Fruit fly (Drosophila melanogaster): ENCODE data around the gene eag.

The eag gene

dm6 chrX:14952097-14952844, 3.0 kb upstream of the eag start (continued):
- TF ChIP-seq chif (GFP tag; optimal IDR thresholded peaks at IDR 0.05) (peak in 1 of 2 experiments; percentile 53), CG14710 (tag; optimal IDR thresholded peaks at IDR 0.05) (peak; percentile 49), corto (GFP tag; optimal IDR thresholded peaks at IDR 0.05) (no peak), CG1603 (tag; optimal IDR thresholded peaks at IDR 0.05) (peak; percentile 87), Dll (GFP tag; IDR thresholded peaks at IDR 0.05; ENCODE audit: partially characterized antibody) (no peak), CG11093 (GFP tag; IDR thresholded peaks at IDR 0.05) (no peak), pum (GFP tag; optimal IDR thresholded peaks at IDR 0.05) (no peak), HHEX (GFP tag; optimal IDR thresholded peaks at IDR 0.05) (no peak), CG9437 (GFP tag; optimal IDR thresholded peaks at IDR 0.05) (peak; percentile 65), salm (tag; optimal IDR thresholded peaks at IDR 0.05) (peak; percentile 24), Pdp1 (GFP tag; optimal IDR thresholded peaks at IDR 0.05) (peak in 1 of 2 experiments; percentile 69), CG12659 (GFP tag; optimal IDR thresholded peaks at IDR 0.05) (peak; percentile 39), psq (GFP tag; optimal IDR thresholded peaks at IDR 0.05) (no peak), CG32532 (GFP tag; IDR thresholded peaks at IDR 0.05) (no peak), sd (tag; optimal IDR thresholded peaks at IDR 0.05) (no peak), CG3995 (GFP tag; optimal IDR thresholded peaks at IDR 0.05) (no peak), pan (optimal IDR thresholded peaks at IDR 0.05) (no peak), pan (GFP tag; optimal IDR thresholded peaks at IDR 0.05 in 1 of 2, IDR thresholded peaks at IDR 0.05 in 1 of 2) (peak in 1 of 2 experiments; percentile 35), CG10979 (tag; optimal IDR thresholded peaks at IDR 0.05) (peak; percentile 64), CG9876 (GFP tag; optimal IDR thresholded peaks at IDR 0.05) (no peak), maf-S (GFP tag; optimal IDR thresholded peaks at IDR 0.05) (no peak), gt (GFP tag; IDR thresholded peaks at IDR 0.05) (no peak), Eip74EF (GFP tag; optimal IDR thresholded peaks at IDR 0.05) (peak in 1 of 2 experiments; percentile 61), CG11247 (GFP tag; IDR thresholded peaks at IDR 0.05) (no peak), run (tag; optimal IDR thresholded peaks at IDR 0.05) (peak; percentile 39), CG3847 (GFP tag; IDR thresholded peaks at IDR 0.05) (no peak), CG3838 (GFP tag; optimal IDR thresholded peaks at IDR 0.05) (no peak), CG8359 (GFP tag; optimal IDR thresholded peaks at IDR 0.05; ENCODE audit: borderline replicate concordance) (peak; percentile 30), CG12104 (GFP tag; optimal IDR thresholded peaks at IDR 0.05) (no peak), HLHmδ (GFP tag; optimal IDR thresholded peaks at IDR 0.05) (no peak), CHES-1-like (GFP tag; optimal IDR thresholded peaks at IDR 0.05) (no peak), Hr78 (GFP tag; optimal IDR thresholded peaks at IDR 0.05) (no peak), Blimp-1 (GFP tag; optimal IDR thresholded peaks at IDR 0.05) (peak; percentile 58), Dbx (GFP tag; IDR thresholded peaks at IDR 0.05) (no peak), B-H1 (GFP tag; IDR thresholded peaks at IDR 0.05) (no peak), CG4282 (GFP tag; optimal IDR thresholded peaks at IDR 0.05) (no peak), Max (GFP tag; optimal IDR thresholded peaks at IDR 0.05) (no peak), CG42726 (GFP tag; IDR thresholded peaks at IDR 0.05; ENCODE audit: partially characterized antibody) (no peak), Hey (tag; optimal IDR thresholded peaks at IDR 0.05) (no peak), CG15696 (tag; optimal IDR thresholded peaks at IDR 0.05) (no peak), otp (GFP tag; IDR thresholded peaks at IDR 0.05) (peak; percentile 33; the same call in 1 of the 3 replicates), Aef1 (GFP tag; IDR thresholded peaks at IDR 0.05) (peak; percentile 11; the same call in 1 of the 3 replicates), Drgx (GFP tag; IDR thresholded peaks at IDR 0.05) (peak; percentile 90), CG31441 (GFP tag; IDR thresholded peaks at IDR 0.05) (peak; percentile 64), CG4617 (GFP tag; optimal IDR thresholded peaks at IDR 0.05; ENCODE audit: borderline replicate concordance) (no peak), Ada2b (GFP tag; IDR thresholded peaks at IDR 0.05) (0 out of 2 replicates have a peak, but pooled peaks have one; percentile 7), CG8765 (GFP tag; IDR thresholded peaks at IDR 0.05) (no peak), btn (GFP tag; optimal IDR thresholded peaks at IDR 0.05) (peak; percentile 16), CG9797 (GFP tag; optimal IDR thresholded peaks at IDR 0.05) (no peak)
